Worm (Caenorhabditis elegans) whole organism, L4/young adult: ENCODE results near the gene cpr-8.

Source experiments
- W03F9.2 ChIP-seq: fragments of 150-350 bp; optimal IDR thresholded peaks from 2 replicates; lab custom pipeline; 2014; ENCODE audit warnings: missing biosample characterization, missing genetic modification characterization
- him-1 ChIP-seq: sonication (generic microtip); optimal IDR thresholded peaks from 2 replicates; lab custom pipeline; 2016; ENCODE audit warnings: missing genotype, missing genetic modification reagents, missing genetic modification characterization, missing compliant biosample characterization

ce11 chrV:1156431-1156830 lies 22.0 kb downstream of the cpr-8 start:
- TF ChIP-seq him-1 (tag; lab: Kevin White, UChicago) (no peak), W03F9.2 (tag; lab: Kevin White, UChicago) (no peak)
